Worm (Caenorhabditis elegans): Measurements from ENCODE around the gene R04B3.3.

The R04B3.3 gene

DNA sequence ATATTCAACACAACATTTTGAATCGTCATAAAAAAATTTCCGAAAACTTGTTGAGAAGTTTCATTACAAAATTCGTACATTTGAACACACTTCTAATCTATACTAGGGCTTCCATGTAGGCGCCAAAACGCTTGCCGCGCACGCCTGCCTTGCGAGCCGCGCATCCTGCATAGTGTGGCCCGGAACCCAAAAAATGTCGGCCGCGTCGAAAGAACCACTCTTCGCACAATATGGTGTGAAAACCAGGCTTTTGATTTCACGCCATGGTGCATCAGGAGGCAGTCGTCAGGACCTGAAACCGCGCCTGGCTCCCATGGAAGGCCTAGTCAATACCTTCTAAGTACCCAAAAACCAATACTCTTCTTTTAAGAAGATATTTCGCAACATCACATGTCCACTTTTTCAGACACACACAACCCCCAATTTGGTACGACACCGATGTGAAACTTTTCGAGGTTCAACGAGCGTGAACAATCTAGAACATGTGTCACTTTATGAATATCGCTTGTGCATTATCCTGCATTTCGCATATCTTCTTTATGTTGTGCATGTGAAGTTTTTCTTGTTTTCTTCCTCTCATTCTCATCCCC, 17.9 kb upstream of the R04B3.3 start:
- TF ChIP-seq ceh-31 (tag; optimal IDR thresholded peaks at IDR 0.05) (no peak), ceh-9 (tag; optimal IDR thresholded peaks at IDR 0.05) (no peak), lin-11 (tag; optimal IDR thresholded peaks at IDR 0.05) (no peak), ceh-18 (tag; optimal IDR thresholded peaks at IDR 0.05) (no peak), F13H6.1 (tag; optimal IDR thresholded peaks at IDR 0.05) (no peak), lim-6 (tag; optimal IDR thresholded peaks at IDR 0.05) (no peak)

DNA sequence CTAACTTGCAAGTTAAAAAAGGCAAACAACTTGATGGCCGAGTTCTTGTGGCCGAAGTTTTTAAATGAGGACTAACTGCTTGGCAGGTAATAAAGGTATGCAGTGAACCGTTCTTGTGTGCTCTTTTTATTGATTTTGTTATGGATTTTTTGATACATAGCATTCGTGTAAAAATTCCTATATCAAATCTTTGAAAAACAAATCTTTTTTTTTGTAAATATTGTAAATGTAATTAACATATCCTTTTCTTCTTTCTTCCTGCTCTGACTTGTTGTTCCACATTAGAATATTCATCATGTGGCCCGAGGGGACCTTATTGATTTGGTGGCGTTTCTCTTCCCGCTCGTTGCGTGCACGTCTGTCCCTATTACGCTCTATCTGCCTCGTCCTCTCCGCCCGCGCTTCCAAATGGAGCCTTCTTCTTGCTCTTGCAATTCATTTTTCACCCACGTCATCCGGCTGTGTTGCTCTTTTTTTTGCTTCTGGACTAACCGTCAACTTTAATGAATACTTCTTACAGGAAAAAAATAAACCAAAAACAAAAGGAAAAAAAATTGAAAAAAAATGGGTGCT, 12.8 kb upstream of the R04B3.3 start, which contains the start of gene hid-1:
hid-1 (plus strand) TSS at position 523 of the 573 bp plus-strand sequence.
- TF ChIP-seq ceh-31 (tag; optimal IDR thresholded peaks at IDR 0.05) (peak; percentile 74), F13H6.1 (tag; optimal IDR thresholded peaks at IDR 0.05) (no peak), ets-4 (tag; optimal IDR thresholded peaks at IDR 0.05) (peak; percentile 18), lim-6 (tag; optimal IDR thresholded peaks at IDR 0.05) (peak; percentile 16), unc-86 (tag; optimal IDR thresholded peaks at IDR 0.05) (peak; percentile 20), tbx-2 (tag; optimal IDR thresholded peaks at IDR 0.05) (peak; percentile 53), pag-3 (tag; optimal IDR thresholded peaks at IDR 0.05; ENCODE audit: borderline replicate concordance) (no peak), unc-42 (tag; optimal IDR thresholded peaks at IDR 0.05) (peak; percentile 89), fkh-10 (GFP tag; optimal IDR thresholded peaks at IDR 0.05) (no peak), nfya-1 (tag; optimal IDR thresholded peaks at IDR 0.05) (peak; percentile 35), ceh-48 (tag; optimal IDR thresholded peaks at IDR 0.05) (peak; percentile 76), ceh-14 (tag; optimal IDR thresholded peaks at IDR 0.05) (peak; percentile 6), ceh-2 (tag; optimal IDR thresholded peaks at IDR 0.05) (peak; percentile 55)

DNA sequence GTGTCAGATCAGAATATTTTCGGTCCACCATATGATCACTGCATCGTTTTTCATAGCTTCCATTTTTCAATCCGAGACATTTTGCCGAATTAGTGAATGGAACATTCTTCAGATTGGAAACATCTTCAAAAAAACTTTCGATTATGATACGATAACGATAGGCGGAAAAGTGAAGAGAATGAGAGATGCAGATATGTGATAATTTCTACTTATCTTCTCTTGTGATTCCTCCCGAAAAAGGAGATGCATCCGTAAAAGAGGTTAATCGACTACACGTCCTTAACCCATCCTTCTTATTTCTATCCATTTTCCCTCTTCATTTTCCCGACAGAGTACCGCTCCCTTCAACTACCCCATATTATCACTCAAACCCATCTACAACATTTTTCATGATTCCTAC, 7.3 kb upstream of the R04B3.3 start, which contains the start of gene K02E10.4:
K02E10.4 (plus strand) TSS at position 186 of the 400 bp plus-strand sequence.
- TF ChIP-seq dmd-4 (tag; optimal IDR thresholded peaks at IDR 0.05; ENCODE audit: borderline replicate concordance) (no peak), ceh-9 (tag; optimal IDR thresholded peaks at IDR 0.05) (no peak), che-1 (tag; optimal IDR thresholded peaks at IDR 0.05) (no peak), ceh-30 (tag; optimal IDR thresholded peaks at IDR 0.05) (no peak), ztf-16 (tag; optimal IDR thresholded peaks at IDR 0.05) (no peak), F13H6.1 (tag; optimal IDR thresholded peaks at IDR 0.05) (no peak), ets-4 (tag; optimal IDR thresholded peaks at IDR 0.05) (no peak), ref-2 (tag; optimal IDR thresholded peaks at IDR 0.05) (no peak), tbx-7 (tag; optimal IDR thresholded peaks at IDR 0.05) (no peak), T23F11.4 (GFP tag; optimal IDR thresholded peaks at IDR 0.05) (no peak), pha-2 (tag; optimal IDR thresholded peaks at IDR 0.05) (no peak), pha-4 (tag; optimal IDR thresholded peaks at IDR 0.05) (no peak), ceh-48 (tag; optimal IDR thresholded peaks at IDR 0.05) (no peak), pqm-1 (tag; optimal IDR thresholded peaks at IDR 0.05) (no peak), unc-86 (tag; optimal IDR thresholded peaks at IDR 0.05) (no peak), tbx-2 (tag; optimal IDR thresholded peaks at IDR 0.05) (no peak), hlh-15 (tag; optimal IDR thresholded peaks at IDR 0.05) (no peak), unc-55 (GFP tag; optimal IDR thresholded peaks at IDR 0.05) (no peak), unc-42 (tag; optimal IDR thresholded peaks at IDR 0.05) (no peak)

DNA sequence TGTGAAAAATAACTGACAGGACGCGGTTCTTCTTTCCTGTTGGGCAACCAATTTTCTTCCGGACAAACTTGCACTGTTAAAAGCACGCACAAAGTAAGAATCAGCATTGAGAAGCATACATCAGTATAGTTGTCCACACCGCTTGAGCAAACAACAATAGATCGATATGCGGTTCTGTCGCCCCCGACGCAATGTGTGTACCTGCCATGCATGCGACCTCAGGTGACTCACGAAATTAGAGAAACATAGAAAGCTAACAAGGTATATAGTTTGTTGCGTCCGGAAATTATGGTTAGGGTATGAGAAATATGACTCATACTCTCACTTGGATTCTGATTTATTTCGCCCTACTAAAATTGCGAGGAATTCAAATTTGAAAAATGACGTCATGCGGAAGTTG, 6.8 kb upstream of the R04B3.3 start, which contains the start of gene K02E10.6:
K02E10.6 (minus strand) TSS at position 149 of the 400 bp plus-strand sequence.
- TF ChIP-seq T23F11.4 (GFP tag; optimal IDR thresholded peaks at IDR 0.05) = no peak
- no peak for TF ChIP-seq hlh-13 (GFP tag; optimal IDR thresholded peaks at IDR 0.05)
- TF ChIP-seq ceh-18 (tag; optimal IDR thresholded peaks at IDR 0.05) = no peak
- TF ChIP-seq ama-1 (optimal IDR thresholded peaks at IDR 0.05) = no peak
- TF ChIP-seq unc-42 (tag; optimal IDR thresholded peaks at IDR 0.05) = no peak
- no peak for TF ChIP-seq C38D4.7 (GFP tag; optimal IDR thresholded peaks at IDR 0.05)
- TF ChIP-seq ceh-19 (GFP tag; optimal IDR thresholded peaks at IDR 0.05) = no peak
- no peak for TF ChIP-seq ceh-45 (GFP tag; IDR thresholded peaks at IDR 0.05)
- TF ChIP-seq fax-1 (tag; optimal IDR thresholded peaks at IDR 0.05) = no peak
- TF ChIP-seq ceh-2 (tag; optimal IDR thresholded peaks at IDR 0.05) = no peak
- TF ChIP-seq ceh-30 (tag; optimal IDR thresholded peaks at IDR 0.05) = no peak
- TF ChIP-seq rnt-1 (tag; optimal IDR thresholded peaks at IDR 0.05) = no peak

All from whole organism, late embryonic.